Fruit fly (Drosophila melanogaster) whole organism, embryonic: ENCODE data around the gene CG32708.

Source experiments
- BEAF-32 ChIP-seq: fragments of 200-800 bp; sonication (Bioruptor generic); optimal IDR thresholded peaks from 3 replicates; lab custom pipeline; 2017; ENCODE audit warnings: missing biosample characterization, missing genetic modification characterization, mild to moderate bottlenecking, moderate library complexity, missing genetic modification reagents
- CG10209 ChIP-seq: fragments of 200-800 bp; sonication (Bioruptor generic); optimal IDR thresholded peaks from 3 replicates; lab custom pipeline; 2017; ENCODE audit warnings: missing biosample characterization, mild to moderate bottlenecking, missing genetic modification characterization, missing genetic modification reagents
- CG10267 ChIP-seq: fragments of 200-800 bp; sonication (Bioruptor generic); optimal IDR thresholded peaks from 2 replicates; lab custom pipeline; 2018; ENCODE audit warnings: missing biosample characterization, mild to moderate bottlenecking, missing genetic modification characterization, moderate library complexity
- CG11398 ChIP-seq: fragments of 200-800 bp; sonication (Bioruptor generic); optimal IDR thresholded peaks from 2 replicates; lab custom pipeline; 2016; ENCODE audit warnings: missing biosample characterization, missing genetic modification characterization
- CG11504 ChIP-seq: fragments of 200-800 bp; sonication (Bioruptor generic); optimal IDR thresholded peaks from 3 replicates; lab custom pipeline; 2019; ENCODE audit warnings: missing biosample characterization, mild to moderate bottlenecking, missing genetic modification characterization, moderate library complexity
- CG12942 ChIP-seq: fragments of 200-800 bp; sonication (Bioruptor generic); optimal IDR thresholded peaks from 3 replicates; lab custom pipeline; 2016; ENCODE audit warnings: missing biosample characterization, missing genetic modification characterization
- CG13424 ChIP-seq: fragments of 200-800 bp; sonication (Bioruptor generic); optimal IDR thresholded peaks from 2 replicates; lab custom pipeline; 2019; ENCODE audit warnings: missing biosample characterization, mild to moderate bottlenecking, missing genetic modification characterization, moderate library complexity
- CG13624 ChIP-seq: fragments of 200-800 bp; sonication (Bioruptor generic); optimal IDR thresholded peaks from 2 replicates; lab custom pipeline; 2016; ENCODE audit warnings: missing biosample characterization, missing genetic modification characterization
- CG13894 ChIP-seq: fragments of 200-800 bp; sonication (Bioruptor generic); optimal IDR thresholded peaks from 3 replicates; lab custom pipeline; 2018; ENCODE audit warnings: missing biosample characterization, mild to moderate bottlenecking, missing genetic modification characterization, moderate library complexity
- CG14667 ChIP-seq: fragments of 200-800 bp; sonication (Bioruptor generic); IDR thresholded peaks from 2 replicates; pipeline ENCODE4 v1.3.6; 2022; ENCODE audit warnings: missing biosample characterization, missing genetic modification characterization
- CG15073 ChIP-seq: fragments of 200-800 bp; sonication (Bioruptor generic); optimal IDR thresholded peaks from 2 replicates; lab custom pipeline; 2016; ENCODE audit warnings: missing biosample characterization, missing genetic modification characterization
- CG15696 ChIP-seq: fragments of 200-800 bp; sonication (Bioruptor generic); optimal IDR thresholded peaks from 2 replicates; lab custom pipeline; 2019; ENCODE audit warnings: missing biosample characterization, mild to moderate bottlenecking, missing genetic modification characterization, moderate library complexity
- CG1647 ChIP-seq: fragments of 200-800 bp; sonication (Bioruptor generic); optimal IDR thresholded peaks from 3 replicates; lab custom pipeline; 2016; ENCODE audit warnings: missing biosample characterization, missing genetic modification characterization
- CG17328 ChIP-seq: fragments of 200-800 bp; sonication (Bioruptor generic); IDR thresholded peaks from 2 replicates; pipeline ENCODE4 v1.3.6; 2022; ENCODE audit warnings: missing biosample characterization, missing genetic modification characterization
- CG17612 ChIP-seq: fragments of 200-800 bp; sonication (Bioruptor generic); IDR thresholded peaks from 2 replicates; pipeline ENCODE4 v1.3.6; 2022; ENCODE audit warnings: missing biosample characterization, missing genetic modification characterization
- CG1832 ChIP-seq: fragments of 200-800 bp; sonication (Bioruptor generic); optimal IDR thresholded peaks from 2 replicates; lab custom pipeline; 2017; ENCODE audit warnings: missing biosample characterization, mild to moderate bottlenecking, missing genetic modification characterization, inconsistent platforms
- CG30020 ChIP-seq: fragments of 200-800 bp; optimal IDR thresholded peaks from 2 replicates; lab custom pipeline; 2019; ENCODE audit warnings: missing biosample characterization, mild to moderate bottlenecking, missing genetic modification characterization, moderate library complexity
- CG4282 ChIP-seq: fragments of 200-800 bp; sonication (Bioruptor generic); optimal IDR thresholded peaks from 2 replicates; lab custom pipeline; 2016; ENCODE audit warnings: missing biosample characterization, missing genetic modification characterization
- CG4404 ChIP-seq: fragments of 200-800 bp; sonication (Bioruptor generic); IDR thresholded peaks from 2 replicates; pipeline ENCODE4 v1.3.6; 2022; ENCODE audit warnings: missing biosample characterization, missing genetic modification characterization
- CG4424 ChIP-seq: fragments of 200-800 bp; sonication (Bioruptor generic); optimal IDR thresholded peaks from 3 replicates; lab custom pipeline; 2016; ENCODE audit warnings: missing biosample characterization, missing genetic modification characterization
- CG5245 ChIP-seq: fragments of 200-800 bp; sonication (Bioruptor generic); optimal IDR thresholded peaks from 3 replicates; lab custom pipeline; 2016; ENCODE audit warnings: missing biosample characterization, missing genetic modification characterization
- CG5953 ChIP-seq: fragments of 200-800 bp; sonication (Bioruptor generic); IDR thresholded peaks from 2 replicates; pipeline ENCODE4 v1.3.6; 2022; ENCODE audit warnings: missing biosample characterization, missing genetic modification characterization
- CG7271 ChIP-seq: fragments of 200-800 bp; sonication (Bioruptor generic); optimal IDR thresholded peaks from 2 replicates; lab custom pipeline; 2018; ENCODE audit warnings: missing biosample characterization, mild to moderate bottlenecking, missing genetic modification characterization, moderate library complexity
- CG8290 ChIP-seq, 3 experiments: fragments of 200-800 bp; sonication (Bioruptor generic); optimal IDR thresholded peaks; 2 replicates each; lab custom pipeline; 2016 to 2019; ENCODE audit warnings: missing biosample characterization in 3 of 3, missing genetic modification characterization in 3 of 3, mild to moderate bottlenecking in 2 of 3, moderate library complexity in 1 of 3
- CG9727 ChIP-seq: fragments of 200-800 bp; sonication (Bioruptor generic); optimal IDR thresholded peaks from 3 replicates; lab custom pipeline; 2017; ENCODE audit warnings: missing biosample characterization, mild to moderate bottlenecking, missing genetic modification characterization
- CG9817 ChIP-seq: fragments of 200-800 bp; sonication (Bioruptor generic); optimal IDR thresholded peaks from 2 replicates; lab custom pipeline; 2018; ENCODE audit warnings: missing biosample characterization, mild to moderate bottlenecking, missing genetic modification characterization, moderate library complexity
- ERR ChIP-seq: fragments of 200-800 bp; sonication (Bioruptor generic); optimal IDR thresholded peaks from 2 replicates; lab custom pipeline; 2016; ENCODE audit warnings: missing biosample characterization, missing genetic modification characterization
- Ets97D ChIP-seq: fragments of 200-800 bp; sonication (Bioruptor generic); optimal IDR thresholded peaks from 3 replicates; lab custom pipeline; 2016; ENCODE audit warnings: missing biosample characterization, missing genetic modification characterization
- Gsc ChIP-seq: fragments of 200-800 bp; sonication (Bioruptor generic); IDR thresholded peaks from 2 replicates; pipeline ENCODE4 v1.3.6; 2022; ENCODE audit warnings: missing biosample characterization, missing genetic modification characterization
- Hmr ChIP-seq: fragments of 200-800 bp; sonication (Bioruptor generic); optimal IDR thresholded peaks from 3 replicates; lab custom pipeline; 2017; ENCODE audit warnings: mild to moderate bottlenecking, missing biosample characterization, missing genetic modification reagents, missing genetic modification characterization
- Mad ChIP-seq: fragments of 200-800 bp; sonication (Bioruptor generic); optimal IDR thresholded peaks from 2 replicates; lab custom pipeline; 2016; ENCODE audit warnings: missing biosample characterization, missing genetic modification characterization
- Max ChIP-seq: fragments of 200-800 bp; sonication (Bioruptor generic); optimal IDR thresholded peaks from 2 replicates; lab custom pipeline; 2016; ENCODE audit warnings: missing biosample characterization, mild to moderate bottlenecking, missing genetic modification characterization
- Spps ChIP-seq: fragments of 200-800 bp; sonication (Bioruptor generic); optimal IDR thresholded peaks from 2 replicates; lab custom pipeline; 2018; ENCODE audit warnings: missing biosample characterization, mild to moderate bottlenecking, missing genetic modification characterization
- amos ChIP-seq: fragments of 200-800 bp; sonication (Bioruptor generic); IDR thresholded peaks from 2 replicates; pipeline ENCODE4 v1.3.6; 2022; ENCODE audit warnings: missing biosample characterization, missing genetic modification characterization; ENCODE audit not compliant: partially characterized antibody
- bsh ChIP-seq, 2 experiments: fragments of 200-800 bp; sonication (Bioruptor generic); optimal IDR thresholded peaks; 2 replicates each; lab custom pipeline; 2017 to 2018; ENCODE audit warnings: mild to moderate bottlenecking in 2 of 2, missing biosample characterization in 2 of 2, missing genetic modification characterization in 2 of 2, moderate library complexity in 1 of 2
- cad ChIP-seq: fragments of >200 bp; optimal IDR thresholded peaks from 2 replicates; lab custom pipeline; 2017; ENCODE audit warnings: missing biosample characterization, missing genetic modification characterization
- caup ChIP-seq: fragments of 200-800 bp; sonication (Bioruptor generic); optimal IDR thresholded peaks from 3 replicates; lab custom pipeline; 2017; ENCODE audit warnings: missing biosample characterization, mild to moderate bottlenecking, missing genetic modification characterization, moderate library complexity; ENCODE audit not compliant: severe bottlenecking
- dan ChIP-seq: fragments of 200-800 bp; sonication (Bioruptor generic); IDR thresholded peaks from 2 replicates; pipeline ENCODE4 v1.3.6; 2022; ENCODE audit warnings: missing biosample characterization, missing genetic modification characterization
- dati ChIP-seq: fragments of 200-800 bp; sonication (Bioruptor generic); IDR thresholded peaks from 2 replicates; pipeline ENCODE4 v1.3.6; 2022; ENCODE audit warnings: missing biosample characterization, missing genetic modification characterization
- dmrt11E ChIP-seq: fragments of 200-800 bp; sonication (Bioruptor generic); optimal IDR thresholded peaks from 3 replicates; lab custom pipeline; 2018; ENCODE audit warnings: missing biosample characterization, mild to moderate bottlenecking, missing genetic modification characterization, moderate library complexity
- eve ChIP-seq, 2 experiments: fragments of >200 bp; optimal IDR thresholded peaks; 2 replicates each; lab custom pipeline; 2017; ENCODE audit warnings: missing biosample characterization in 2 of 2, missing genetic modification characterization in 2 of 2
- ewg ChIP-seq: fragments of 200-800 bp; sonication (Bioruptor generic); optimal IDR thresholded peaks from 3 replicates; lab custom pipeline; 2017; ENCODE audit warnings: mild to moderate bottlenecking, missing biosample characterization, missing genetic modification reagents, missing genetic modification characterization
- jumu ChIP-seq: fragments of 200-800 bp; sonication (Bioruptor generic); optimal IDR thresholded peaks from 3 replicates; lab custom pipeline; 2016; ENCODE audit warnings: missing biosample characterization, missing genetic modification characterization
- lilli ChIP-seq: fragments of 200-800 bp; sonication (Bioruptor generic); optimal IDR thresholded peaks from 3 replicates; lab custom pipeline; 2016; ENCODE audit warnings: missing biosample characterization, missing genetic modification characterization
- ranshi ChIP-seq: fragments of 200-800 bp; sonication (Bioruptor generic); IDR thresholded peaks from 2 replicates; pipeline ENCODE4 v1.3.6; 2022; ENCODE audit warnings: missing biosample characterization, missing genetic modification characterization
- ro ChIP-seq: fragments of 200-800 bp; sonication (Bioruptor generic); IDR thresholded peaks from 2 replicates; pipeline ENCODE4 v1.3.6; 2022; ENCODE audit warnings: missing biosample characterization, missing genetic modification characterization
- salm ChIP-seq: fragments of 200-800 bp; sonication (Bioruptor generic); optimal IDR thresholded peaks from 2 replicates; lab custom pipeline; 2018; ENCODE audit warnings: missing biosample characterization, mild to moderate bottlenecking, missing genetic modification characterization
- tap ChIP-seq: fragments of 200-800 bp; optimal IDR thresholded peaks from 3 replicates; lab custom pipeline; 2019; ENCODE audit warnings: missing biosample characterization, mild to moderate bottlenecking, missing genetic modification characterization, moderate library complexity
- tx ChIP-seq: fragments of 200-800 bp; sonication (Bioruptor generic); optimal IDR thresholded peaks from 2 replicates; lab custom pipeline; 2016; ENCODE audit warnings: missing biosample characterization, missing genetic modification characterization
- vvl ChIP-seq: fragments of 200-800 bp; sonication (Bioruptor generic); IDR thresholded peaks from 2 replicates; pipeline ENCODE4 v1.3.6; 2022; ENCODE audit warnings: missing biosample characterization, missing genetic modification characterization

The CG32708 gene

dm6 chrX:9134922-9135453, 49.3 kb downstream of the CG32708 start, which contains the start of gene fend (continued):
- no peak for TF ChIP-seq CG5953 (GFP tag; lab: Robert Waterston, UW)
- no peak for TF ChIP-seq dan (GFP tag; lab: Robert Waterston, UW)
- TF ChIP-seq CG4404 (GFP tag; lab: Robert Waterston, UW): no peak
- peak; percentile 25 for TF ChIP-seq CG13894
- TF ChIP-seq dmrt11E (tag; lab: Kevin White, UChicago): peak; percentile 13
- peak; percentile 26; the same call in 1 of the 2 replicates for TF ChIP-seq vvl (GFP tag; lab: Robert Waterston, UW)
- peak; percentile 24 for TF ChIP-seq CG9817 (tag; lab: Kevin White, UChicago)
- TF ChIP-seq ranshi (GFP tag; lab: Robert Waterston, UW): no peak
- TF ChIP-seq amos (GFP tag; lab: Robert Waterston, UW): 0 out of 2 replicates have a peak, but pooled peaks have one; percentile 18
- TF ChIP-seq tap: peak; percentile 45
- no peak for TF ChIP-seq CG17612 (GFP tag; lab: Robert Waterston, UW)
- TF ChIP-seq CG15696 (tag; lab: Kevin White, UChicago): peak; percentile 11
- peak; percentile 61 for TF ChIP-seq CG13424 (tag; lab: Kevin White, UChicago)
- peak; percentile 33 for TF ChIP-seq CG4424 (GFP tag; lab: Kevin White, UChicago)
- no peak for TF ChIP-seq CG14667 (GFP tag; lab: Robert Waterston, UW)
- TF ChIP-seq tx: no peak
- TF ChIP-seq cad: no peak
- TF ChIP-seq CG10209 (GFP tag; lab: Kevin White, UChicago): peak; percentile 25
- no peak for TF ChIP-seq CG13624 (GFP tag; lab: Kevin White, UChicago)
- TF ChIP-seq CG7271 (tag; lab: Kevin White, UChicago): no peak
- TF ChIP-seq CG30020 (tag; lab: Kevin White, UChicago): peak; percentile 2
- TF ChIP-seq CG4282 (GFP tag; lab: Kevin White, UChicago): no peak
- TF ChIP-seq CG17328 (GFP tag; lab: Robert Waterston, UW): no peak
- no peak for TF ChIP-seq BEAF-32
- no peak for TF ChIP-seq salm (tag; lab: Kevin White, UChicago)
- TF ChIP-seq ERR (GFP tag; lab: Kevin White, UChicago): no peak
- TF ChIP-seq CG11398 (GFP tag; lab: Kevin White, UChicago): no peak
- no peak for TF ChIP-seq ro
- TF ChIP-seq lilli (GFP tag; lab: Kevin White, UChicago): peak; percentile 10
- peak; percentile 23 for TF ChIP-seq caup (GFP tag; lab: Kevin White, UChicago)
- no peak for TF ChIP-seq dati (GFP tag; lab: Robert Waterston, UW)
- TF ChIP-seq CG5245: no peak
- no peak for TF ChIP-seq CG15073 (GFP tag; lab: Kevin White, UChicago)
- peak; percentile 73 for TF ChIP-seq CG11504
- TF ChIP-seq ewg: peak; percentile 9
- TF ChIP-seq jumu: no peak
- TF ChIP-seq Ets97D: no peak
- TF ChIP-seq Max (GFP tag; lab: Kevin White, UChicago): peak; percentile 44
- no peak for TF ChIP-seq CG1832
- TF ChIP-seq bsh (GFP tag; optimal IDR thresholded peaks at IDR 0.05; lab: Kevin White, UChicago): peak in 1 of 2 experiments; percentile 32
- peak in 1 of 2 experiments; percentile 30 for TF ChIP-seq eve (GFP tag; optimal IDR thresholded peaks at IDR 0.05; lab: Kevin White, UChicago)
- no peak for TF ChIP-seq Gsc (GFP tag; lab: Robert Waterston, UW)
- TF ChIP-seq CG9727 (GFP tag; lab: Kevin White, UChicago): peak; percentile 43
- peak; percentile 11 for TF ChIP-seq CG8290 (GFP tag; optimal IDR thresholded peaks at IDR 0.05; lab: Kevin White, UChicago)
- no peak for TF ChIP-seq CG8290 (tag; optimal IDR thresholded peaks at IDR 0.05; lab: Kevin White, UChicago)
- no peak for TF ChIP-seq CG1647
- peak; percentile 46 for TF ChIP-seq CG10267
- TF ChIP-seq CG12942 (GFP tag; lab: Kevin White, UChicago): no peak
- TF ChIP-seq Mad (GFP tag; lab: Kevin White, UChicago): no peak
- peak; percentile 48 for TF ChIP-seq Hmr (GFP tag; lab: Kevin White, UChicago)
- TF ChIP-seq Spps (tag; lab: Kevin White, UChicago): no peak
